Fruit fly (Drosophila melanogaster) whole organism, embryonic: ENCODE measurements around the gene CG13124.

Source experiments
- CG10209 ChIP-seq: fragments of 200-800 bp; sonication (Bioruptor generic); optimal IDR thresholded peaks from 3 replicates; lab custom pipeline; 2017; ENCODE audit warnings: missing biosample characterization, mild to moderate bottlenecking, missing genetic modification characterization, missing genetic modification reagents
- CG5953 ChIP-seq: fragments of 200-800 bp; sonication (Bioruptor generic); IDR thresholded peaks from 2 replicates; pipeline ENCODE4 v1.3.6; 2022; ENCODE audit warnings: missing biosample characterization, missing genetic modification characterization
- Deaf1 ChIP-seq: fragments of 200-800 bp; optimal IDR thresholded peaks from 3 replicates; lab custom pipeline; 2019; ENCODE audit warnings: missing biosample characterization, mild to moderate bottlenecking, missing genetic modification characterization, moderate library complexity
- Dek ChIP-seq: fragments of 200-800 bp; sonication (Bioruptor generic); optimal IDR thresholded peaks from 3 replicates; lab custom pipeline; 2019; ENCODE audit warnings: missing biosample characterization, mild to moderate bottlenecking, missing genetic modification characterization, moderate library complexity
- Elba2 ChIP-seq: fragments of 200-800 bp; sonication (Bioruptor generic); optimal IDR thresholded peaks from 3 replicates; lab custom pipeline; 2016; ENCODE audit warnings: missing biosample characterization, missing genetic modification characterization
- Mrtf ChIP-seq: fragments of 200-800 bp; sonication (Bioruptor generic); IDR thresholded peaks from 3 replicates; pipeline ENCODE4 v1.3.6; 2022; ENCODE audit warnings: missing biosample characterization, missing genetic modification characterization
- Nf-YC ChIP-seq: fragments of 200-800 bp; optimal IDR thresholded peaks from 3 replicates; lab custom pipeline; 2019; ENCODE audit warnings: missing biosample characterization, mild to moderate bottlenecking, missing genetic modification characterization, moderate library complexity
- ara ChIP-seq: fragments of 200-800 bp; sonication (Bioruptor generic); IDR thresholded peaks from 2 replicates; pipeline ENCODE4 v1.3.6; 2022; ENCODE audit warnings: missing biosample characterization, missing genetic modification characterization
- bcd ChIP-seq: fragments of 200-800 bp; sonication (Bioruptor generic); optimal IDR thresholded peaks from 2 replicates; lab custom pipeline; 2017; ENCODE audit warnings: missing biosample characterization, mild to moderate bottlenecking, missing genetic modification characterization
- br ChIP-seq: fragments of >200 bp; optimal IDR thresholded peaks from 2 replicates; lab custom pipeline; 2017
- danr ChIP-seq: fragments of 200-800 bp; sonication (Bioruptor generic); IDR thresholded peaks from 2 replicates; pipeline ENCODE4 v1.3.6; 2022; ENCODE audit warnings: missing biosample characterization, missing genetic modification characterization
- fd102C ChIP-seq: fragments of 200-800 bp; sonication (Bioruptor generic); optimal IDR thresholded peaks from 2 replicates; lab custom pipeline; 2018; ENCODE audit warnings: missing biosample characterization, mild to moderate bottlenecking, missing genetic modification characterization, moderate library complexity
- ttk ChIP-seq: fragments of 200-800 bp; sonication (Bioruptor generic); IDR thresholded peaks from 2 replicates; pipeline ENCODE4 v2.1.2; 2022; ENCODE audit warnings: missing biosample characterization, missing genetic modification characterization
- usp ChIP-seq: fragments of >200 bp; optimal IDR thresholded peaks from 2 replicates; lab custom pipeline; 2017; ENCODE audit warnings: missing biosample characterization, missing genetic modification characterization

DNA sequence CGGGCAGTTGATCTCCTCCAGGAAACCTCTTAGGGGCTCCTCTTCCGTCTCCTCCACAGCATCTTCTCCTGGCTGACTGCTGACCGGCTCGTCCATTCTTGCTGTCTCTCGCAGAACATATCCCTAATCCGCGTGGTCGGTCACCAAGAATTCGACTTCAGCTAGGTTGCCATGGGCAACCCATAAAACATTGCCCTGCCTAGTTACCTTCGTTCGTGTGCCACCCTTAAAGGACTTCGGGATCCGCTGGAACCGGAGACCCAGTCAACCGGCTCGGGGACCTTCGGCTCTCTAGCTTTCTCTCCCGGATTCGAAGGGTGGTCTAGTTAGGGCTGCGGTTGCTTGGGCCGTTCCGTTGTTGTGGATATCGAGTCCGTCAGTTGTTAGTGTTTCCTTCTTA lies 16.3 kb upstream of the CG13124 start, which contains the start of the genes TbCMF46 and CG42366:
- TF ChIP-seq Elba2 (GFP tag; lab: Kevin White, UChicago) (no peak), bcd (GFP tag; lab: Kevin White, UChicago) (no peak), usp (GFP tag; lab: Kevin White, UChicago) (no peak), danr (GFP tag; lab: Robert Waterston, UW) (no peak), CG5953 (GFP tag; lab: Robert Waterston, UW) (no peak), Dek (tag; lab: Kevin White, UChicago) (no peak), Nf-YC (tag; lab: Kevin White, UChicago) (no peak), ttk (GFP tag; lab: Robert Waterston, UW) (no peak), CG10209 (GFP tag; lab: Kevin White, UChicago) (no peak), br (lab: Kevin White, UChicago) (no peak), ara (GFP tag; lab: Robert Waterston, UW) (no peak), Mrtf (GFP tag; lab: Robert Waterston, UW) (no peak), fd102C (GFP tag; lab: Kevin White, UChicago) (no peak), Deaf1 (no peak)
